Worm (Caenorhabditis elegans) whole organism, L1 larva: ENCODE data around the gene sre-56.

Experiments used
- C16A3.4 ChIP-seq: fragments of 150-350 bp; optimal IDR thresholded peaks from 2 replicates; lab custom pipeline; 2014; ENCODE audit warnings: missing biosample characterization, missing genetic modification characterization
- F16B12.6 ChIP-seq: fragments of 150-350 bp; optimal IDR thresholded peaks from 2 replicates; lab custom pipeline; 2014; ENCODE audit warnings: missing biosample characterization, missing genetic modification characterization
- Y116A8C.19 ChIP-seq: sonication (generic microtip); optimal IDR thresholded peaks from 2 replicates; lab custom pipeline; 2016; ENCODE audit warnings: missing compliant biosample characterization, missing genetic modification characterization, borderline replicate concordance
- alr-1 ChIP-seq: fragments of 200-800 bp; sonication (Bioruptor generic); optimal IDR thresholded peaks from 2 replicates; lab custom pipeline; 2018; ENCODE audit warnings: borderline replicate concordance, mild to moderate bottlenecking, missing genetic modification characterization, missing compliant biosample characterization
- aly-2 ChIP-seq: fragments of 150-350 bp; optimal IDR thresholded peaks from 2 replicates; lab custom pipeline; 2014; ENCODE audit warnings: missing biosample characterization, missing genetic modification characterization
- ces-1 ChIP-seq: fragments of 150-350 bp; optimal IDR thresholded peaks from 2 replicates; lab custom pipeline; 2014; ENCODE audit warnings: missing biosample characterization, missing genetic modification reagents, missing genetic modification characterization
- efl-1 ChIP-seq, 4 experiments: fragments of 150-350 bp; optimal IDR thresholded peaks in 3 of 4; peaks in 1 of 4; 1 replicate in 1 of 4; 2 replicates in 3 of 4; lab custom pipeline; 2014; ENCODE audit warnings: missing biosample characterization in 2 of 4, missing genetic modification characterization in 2 of 4, missing genetic modification reagents in 2 of 4
- efl-3 ChIP-seq: fragments of 200-800 bp; sonication (Bioruptor generic); optimal IDR thresholded peaks from 2 replicates; lab custom pipeline; 2018; ENCODE audit warnings: mild to moderate bottlenecking, missing genetic modification characterization, missing compliant biosample characterization
- egl-13 ChIP-seq: sonication (generic microtip); optimal IDR thresholded peaks from 2 replicates; lab custom pipeline; 2016; ENCODE audit warnings: missing genotype, missing genetic modification reagents, missing genetic modification characterization, missing compliant biosample characterization
- elt-2 ChIP-seq: sonication (generic microtip); optimal IDR thresholded peaks from 2 replicates; lab custom pipeline; 2016; ENCODE audit warnings: missing genetic modification characterization, mild to moderate bottlenecking, inconsistent platforms, missing compliant biosample characterization, missing genetic modification reagents
- ets-5 ChIP-seq: fragments of 200-800 bp; sonication (Bioruptor generic); IDR thresholded peaks from 2 replicates; pipeline ENCODE4 v1.3.6; 2022; ENCODE audit warnings: missing genetic modification characterization, missing compliant biosample characterization
- fkh-4 ChIP-seq: sonication (generic microtip); optimal IDR thresholded peaks from 2 replicates; lab custom pipeline; 2016; ENCODE audit warnings: missing compliant biosample characterization, missing genetic modification characterization, borderline replicate concordance
- grh-1 ChIP-seq: fragments of 200-800 bp; sonication (Bioruptor generic); IDR thresholded peaks from 2 replicates; pipeline ENCODE4 v1.3.6; 2022; ENCODE audit warnings: missing genetic modification reagents, missing genetic modification characterization, missing compliant biosample characterization
- irx-1 ChIP-seq: sonication (generic microtip); optimal IDR thresholded peaks from 2 replicates; lab custom pipeline; 2016; ENCODE audit warnings: missing genetic modification characterization, missing compliant biosample characterization
- isw-1 ChIP-seq: fragments of 200-800 bp; sonication (Bioruptor generic); IDR thresholded peaks from 2 replicates; pipeline ENCODE4 v1.3.6; 2022; ENCODE audit warnings: missing genetic modification characterization, missing compliant biosample characterization
- lir-3 ChIP-seq: sonication (generic microtip); optimal IDR thresholded peaks from 2 replicates; lab custom pipeline; 2016; ENCODE audit warnings: mild to moderate bottlenecking, missing genetic modification characterization, moderate library complexity, missing compliant biosample characterization; ENCODE audit not compliant: poor library complexity
- mab-9 ChIP-seq: fragments of 200-800 bp; sonication (Bioruptor generic); IDR thresholded peaks from 2 replicates; pipeline ENCODE4 v1.3.6; 2022; ENCODE audit warnings: missing genetic modification reagents, missing genetic modification characterization, missing compliant biosample characterization
- mdl-1 ChIP-seq, 2 experiments: fragments of 150-350 bp; optimal IDR thresholded peaks; 2 replicates each; lab custom pipeline; 2014 to 2017; ENCODE audit warnings: missing biosample characterization in 2 of 2, missing genetic modification characterization in 2 of 2, inconsistent platforms in 1 of 2
- nhr-12 ChIP-seq: sonication (generic microtip); optimal IDR thresholded peaks from 2 replicates; lab custom pipeline; 2017; ENCODE audit warnings: missing biosample characterization, missing genetic modification characterization
- nhr-19 ChIP-seq: fragments of 200-800 bp; sonication (Bioruptor generic); conservative IDR thresholded peaks from 2 replicates; pipeline ENCODE4 v1.3.6; 2022; ENCODE audit warnings: missing genetic modification characterization, missing compliant biosample characterization
- nhr-77 ChIP-seq: fragments of 150-350 bp; optimal IDR thresholded peaks from 2 replicates; lab custom pipeline; 2014; ENCODE audit warnings: missing biosample characterization, missing genetic modification characterization
- nhr-85 ChIP-seq: sonication (generic microtip); peaks from one replicate; lab custom pipeline; 2016; ENCODE audit warnings: missing genetic modification characterization, inconsistent platforms, missing compliant biosample characterization
- nhr-90 ChIP-seq: sonication (generic microtip); optimal IDR thresholded peaks from 2 replicates; lab custom pipeline; 2016; ENCODE audit warnings: mild to moderate bottlenecking, missing genetic modification characterization, missing compliant biosample characterization; ENCODE audit not compliant: poor library complexity
- pqm-1 ChIP-seq: sonication (generic microtip); optimal IDR thresholded peaks from 3 replicates; lab custom pipeline; 2017; ENCODE audit warnings: missing biosample characterization, missing genetic modification characterization
- rnt-1 ChIP-seq: sonication (generic microtip); optimal IDR thresholded peaks from 2 replicates; lab custom pipeline; 2016; ENCODE audit warnings: mild to moderate bottlenecking, missing genetic modification characterization, moderate library complexity, missing compliant biosample characterization
- skn-1 ChIP-seq: fragments of 150-350 bp; optimal IDR thresholded peaks from 2 replicates; lab custom pipeline; 2014; ENCODE audit warnings: missing biosample characterization, missing genetic modification characterization
- swsn-7 ChIP-seq: sonication (generic microtip); optimal IDR thresholded peaks from 2 replicates; lab custom pipeline; 2016; ENCODE audit warnings: missing genetic modification characterization, missing compliant biosample characterization
- tlp-1 ChIP-seq: fragments of 150-350 bp; optimal IDR thresholded peaks from 2 replicates; lab custom pipeline; 2014; ENCODE audit warnings: missing biosample characterization, missing genetic modification characterization
- unc-62 ChIP-seq: fragments of 150-350 bp; optimal IDR thresholded peaks from 2 replicates; lab custom pipeline; 2014; ENCODE audit warnings: missing biosample characterization, missing genetic modification reagents, missing genetic modification characterization
- unc-86 ChIP-seq: sonication (generic microtip); optimal IDR thresholded peaks from 2 replicates; lab custom pipeline; 2016; ENCODE audit warnings: missing genetic modification characterization, missing compliant biosample characterization
- ztf-11 ChIP-seq, 2 experiments: sonication (generic microtip); optimal IDR thresholded peaks; 2 replicates each; lab custom pipeline; 2016 to 2017; ENCODE audit warnings: missing genetic modification characterization in 2 of 2, missing biosample characterization in 1 of 2, missing compliant biosample characterization in 1 of 2
- ztf-4 ChIP-seq: fragments of 150-350 bp; optimal IDR thresholded peaks from 2 replicates; lab custom pipeline; 2014; ENCODE audit warnings: missing biosample characterization, missing genetic modification characterization

The sre-56 gene

DNA sequence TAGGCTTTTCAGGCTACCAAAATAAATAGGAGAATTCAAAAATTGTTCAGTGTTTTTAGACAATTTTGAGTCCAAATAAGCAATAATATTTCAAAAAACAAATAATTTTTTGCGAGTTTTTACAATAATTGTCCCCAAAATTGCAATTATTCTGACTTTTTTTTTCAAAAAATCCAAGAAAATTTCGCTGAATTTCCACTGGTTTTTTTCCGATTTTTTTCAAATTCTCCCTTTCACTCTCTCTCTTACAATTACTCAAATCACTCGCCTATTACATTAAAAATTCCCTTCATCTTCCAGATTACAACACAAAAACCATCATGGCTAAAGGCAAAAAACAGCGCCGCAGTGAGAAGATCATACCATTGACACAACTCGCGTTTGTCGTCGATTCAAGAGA is 35.2 kb upstream of the sre-56 start, which contains the start of gene Y57A10A.31:
Y57A10A.31 (plus strand) TSS at position 301 of the 400 bp plus-strand sequence.
- no peak for TF ChIP-seq unc-62 (GFP tag; lab: Kevin White, UChicago)
- TF ChIP-seq efl-1 (optimal IDR thresholded peaks at IDR 0.05; lab: Kevin White, UChicago), result no peak
- peak in 1 of 2 experiments; percentile 41 for TF ChIP-seq efl-1 (GFP tag; optimal IDR thresholded peaks at IDR 0.05 in 1 of 2; lab: Kevin White, UChicago)

DNA sequence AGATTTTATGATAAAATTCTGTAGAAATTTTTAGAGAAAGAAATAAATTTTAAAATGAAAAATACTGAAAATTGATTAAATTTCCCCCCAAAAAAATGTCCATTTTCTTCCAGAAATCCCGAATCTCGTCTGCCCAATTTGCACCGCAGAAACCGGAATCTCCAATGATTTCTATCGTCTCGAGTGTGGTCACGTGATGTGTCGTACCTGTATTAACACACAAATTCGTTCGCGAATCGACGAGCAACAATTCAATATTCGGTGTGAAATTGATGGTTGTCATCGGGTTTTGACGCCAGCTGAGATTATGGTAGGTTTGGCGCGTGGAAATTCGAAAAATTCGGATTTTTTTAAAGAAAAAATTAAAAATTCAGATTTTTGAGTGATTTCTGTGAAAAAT is 27.7 kb upstream of the sre-56 start:
- TF ChIP-seq irx-1 (tag; lab: Kevin White, UChicago) (no peak), skn-1 (tag; lab: Kevin White, UChicago) (no peak), grh-1 (GFP tag; lab: Robert Waterston, UW) (no peak), efl-1 (optimal IDR thresholded peaks at IDR 0.05; lab: Kevin White, UChicago) (no peak), efl-1 (GFP tag; optimal IDR thresholded peaks at IDR 0.05 in 1 of 2; lab: Kevin White, UChicago) (peak in 1 of 2 experiments; percentile 55), tlp-1 (tag; lab: Kevin White, UChicago) (no peak), nhr-85 (tag; lab: Kevin White, UChicago) (peak; percentile 3), nhr-19 (no peak), mab-9 (GFP tag; lab: Robert Waterston, UW) (no peak)
- TF ChIP-seq, all 84 proteins: peak for 2

DNA sequence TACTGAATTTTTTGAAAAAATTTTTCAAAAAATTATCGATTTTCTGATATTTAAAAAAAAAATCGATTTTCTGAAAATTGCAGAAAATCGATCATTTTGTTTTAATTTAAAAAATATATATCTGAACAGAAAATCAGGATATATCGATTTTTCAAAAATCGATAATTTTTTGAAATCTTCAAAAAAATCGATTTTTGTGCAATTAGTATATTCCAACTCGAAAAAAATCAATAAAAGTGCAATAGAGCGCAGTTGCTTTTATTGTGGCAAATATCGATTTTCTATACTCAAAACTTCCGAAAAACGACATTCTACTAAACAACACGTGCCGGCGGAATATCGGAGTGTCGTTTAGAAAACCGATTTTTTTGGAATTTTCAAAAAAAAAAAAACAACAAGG is 23.6 kb upstream of the sre-56 start:
- TF ChIP-seq nhr-12 (tag; lab: Kevin White, UChicago), result no peak
- TF ChIP-seq, all 84 proteins: peak for 0

DNA sequence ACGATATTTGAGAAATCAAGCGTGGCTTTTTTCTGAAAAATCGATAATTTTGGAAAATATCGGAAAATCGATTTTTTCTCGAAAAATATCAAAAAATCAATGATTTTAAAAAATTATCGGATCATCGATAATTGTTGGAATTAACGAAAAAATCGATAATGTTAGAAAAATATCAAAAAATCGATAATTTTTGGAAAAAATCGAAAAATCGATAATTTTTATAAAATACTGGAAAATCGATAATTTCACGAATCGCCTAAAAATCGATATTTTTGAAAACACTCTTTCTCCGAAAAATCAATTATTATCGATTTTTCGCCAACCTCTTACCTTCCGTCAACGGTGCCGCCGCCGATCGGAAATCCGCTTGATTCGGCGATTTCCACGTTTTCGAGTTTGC is 23.0 kb upstream of the sre-56 start:
- no peak for TF ChIP-seq swsn-7 (tag; lab: Kevin White, UChicago)
- no peak for TF ChIP-seq F16B12.6 (tag; lab: Kevin White, UChicago)
- no peak for TF ChIP-seq ces-1 (GFP tag; lab: Kevin White, UChicago)
- TF ChIP-seq mdl-1 (tag; optimal IDR thresholded peaks at IDR 0.05; lab: Kevin White, UChicago), result no peak
- no peak for TF ChIP-seq elt-2 (tag; lab: Kevin White, UChicago)
- TF ChIP-seq nhr-77 (tag; lab: Kevin White, UChicago), result no peak
- no peak for TF ChIP-seq C16A3.4 (tag; lab: Kevin White, UChicago)
- no peak for TF ChIP-seq ztf-4 (tag; lab: Kevin White, UChicago)
- no peak for TF ChIP-seq irx-1 (tag; lab: Kevin White, UChicago)
- no peak for TF ChIP-seq nhr-19
- no peak for TF ChIP-seq Y116A8C.19 (tag; lab: Kevin White, UChicago)
- no peak for TF ChIP-seq ztf-11 (tag; optimal IDR thresholded peaks at IDR 0.05; lab: Kevin White, UChicago)
- no peak for TF ChIP-seq ets-5 (GFP tag; lab: Robert Waterston, UW)
- TF ChIP-seq efl-3 (GFP tag; lab: Kevin White, UChicago), result no peak

DNA sequence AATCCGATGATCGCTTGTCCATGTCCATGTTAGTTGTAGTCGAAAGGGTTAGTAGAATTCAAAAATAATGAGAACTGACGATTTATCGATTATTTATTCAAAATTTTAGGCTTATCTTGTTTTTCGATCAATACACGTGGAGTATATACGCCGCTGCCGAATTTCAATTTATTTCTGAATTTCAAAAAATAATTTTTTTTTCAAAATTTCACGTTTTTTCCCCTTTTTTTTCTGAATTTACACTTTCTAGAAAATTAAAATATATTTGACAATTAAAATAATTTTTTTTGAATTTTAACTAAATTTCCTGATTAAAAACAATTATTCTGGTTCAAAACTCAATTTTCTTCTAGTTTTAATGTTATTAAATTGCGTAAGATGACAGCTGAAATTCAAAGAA is 21.9 kb upstream of the sre-56 start, which contains the start of gene C50E10.1:
C50E10.1 (minus strand) TSS at position 101 of the 400 bp plus-strand sequence.
- TF ChIP-seq unc-86 (tag; lab: Kevin White, UChicago), result no peak
- no peak for TF ChIP-seq lir-3 (tag; lab: Kevin White, UChicago)
- no peak for TF ChIP-seq fkh-4 (tag; lab: Kevin White, UChicago)
- no peak for TF ChIP-seq egl-13 (tag; lab: Kevin White, UChicago)
- no peak for TF ChIP-seq nhr-90 (tag; lab: Kevin White, UChicago)
- no peak for TF ChIP-seq aly-2
- no peak for TF ChIP-seq elt-2 (tag; lab: Kevin White, UChicago)
- TF ChIP-seq alr-1, result no peak
- no peak for TF ChIP-seq rnt-1
- TF ChIP-seq isw-1 (GFP tag; lab: Robert Waterston, UW), result no peak
- no peak for TF ChIP-seq nhr-85 (tag; lab: Kevin White, UChicago)
- TF ChIP-seq pqm-1 (tag; lab: Kevin White, UChicago), result no peak
